Worm (Caenorhabditis elegans) whole organism, L4 larva: ENCODE measurements around the gene rpl-42.

Source experiments
- F44E2.7 ChIP-seq: fragments of 200-800 bp; sonication (Bioruptor generic); IDR thresholded peaks from 2 replicates; pipeline ENCODE4 v2.1.2; 2022; ENCODE audit warnings: missing genetic modification characterization, missing compliant biosample characterization
- ceh-32 ChIP-seq: sonication (generic microtip); optimal IDR thresholded peaks from 2 replicates; lab custom pipeline; 2016; ENCODE audit warnings: mild to moderate bottlenecking, missing genetic modification characterization, missing compliant biosample characterization; ENCODE audit not compliant: poor library complexity
- ceh-82 ChIP-seq: sonication (generic microtip); optimal IDR thresholded peaks from 2 replicates; lab custom pipeline; 2017; ENCODE audit warnings: missing biosample characterization, missing genetic modification characterization
- cey-2 ChIP-seq: sonication (generic microtip); optimal IDR thresholded peaks from 3 replicates; lab custom pipeline; 2017; ENCODE audit warnings: missing genetic modification characterization, mild to moderate bottlenecking, missing compliant biosample characterization, antibody characterized with exemption, borderline replicate concordance; ENCODE audit not compliant: insufficient read depth
- lin-13 ChIP-seq: fragments of 150-350 bp; optimal IDR thresholded peaks from 2 replicates; lab custom pipeline; 2014; ENCODE audit warnings: missing biosample characterization, missing genetic modification reagents, missing genetic modification characterization
- mdt-29 ChIP-seq: fragments of 200-800 bp; sonication (Bioruptor generic); IDR thresholded peaks from 2 replicates; pipeline ENCODE4 v1.3.6; 2022; ENCODE audit warnings: missing genetic modification reagents, missing genetic modification characterization, missing compliant biosample characterization

DNA sequence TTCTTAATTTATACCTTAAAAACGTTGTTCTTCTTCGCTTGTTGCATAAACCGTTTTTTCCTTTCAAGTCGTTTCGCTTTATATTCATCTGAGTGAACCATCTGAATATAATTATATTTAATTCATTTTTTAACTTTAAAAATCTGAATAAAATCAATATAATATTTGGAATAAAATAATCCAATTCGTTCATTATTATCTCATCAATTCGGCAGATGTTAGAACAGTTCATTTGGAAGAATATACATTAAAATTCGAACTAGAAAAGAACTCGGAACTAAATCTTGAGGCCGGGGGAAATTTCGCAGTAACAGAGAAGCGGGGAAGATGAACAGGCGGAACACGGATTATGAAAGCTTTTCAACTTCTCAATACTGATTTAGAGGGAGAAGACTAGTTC is 43.6 kb upstream of the rpl-42 start, which contains the start of gene F33A8.4:
- no peak for TF ChIP-seq cey-2 (tag; lab: Kevin White, UChicago)
- TF ChIP-seq ceh-32 (tag; lab: Kevin White, UChicago) = no peak
- TF ChIP-seq lin-13 (GFP tag; lab: Kevin White, UChicago) = no peak
- TF ChIP-seq F44E2.7 = no peak
- TF ChIP-seq mdt-29 (GFP tag; lab: Robert Waterston, UW) = no peak
- no peak for TF ChIP-seq ceh-82
